Worm (Caenorhabditis elegans): ENCODE measurements around the gene str-8.

str-8 gene

DNA sequence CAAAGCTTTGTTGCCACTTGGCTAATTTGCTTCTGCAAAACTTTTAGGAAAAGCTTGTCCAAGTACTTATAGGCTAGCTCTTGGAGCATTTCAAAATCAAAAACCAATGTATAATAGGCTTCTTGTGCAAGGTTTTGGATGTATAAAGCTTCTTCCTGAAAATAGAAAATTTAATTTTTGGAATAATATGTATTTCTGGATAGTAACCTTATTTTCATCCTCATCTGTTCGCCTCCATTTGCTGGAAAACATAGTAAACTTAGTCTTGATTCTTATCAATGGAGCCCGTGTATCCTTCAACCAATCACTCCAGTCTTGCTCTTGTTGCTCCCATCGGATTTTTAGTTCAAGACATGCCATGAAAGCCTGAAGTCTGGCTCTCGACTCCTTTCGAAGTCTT lies 38.2 kb upstream of the str-8 start, which contains the start of gene Y6E2A.4:
Gene Y6E2A.4, minus strand, starts transcription at position 101 of the 400 bp plus-strand sequence.
- TF ChIP-seq pqm-1 (tag; optimal IDR thresholded peaks at IDR 0.05), result no peak
- TF ChIP-seq ztf-11 (tag; optimal IDR thresholded peaks at IDR 0.05), result no peak
- TF ChIP-seq alr-1 (tag; optimal IDR thresholded peaks at IDR 0.05; ENCODE audit: borderline replicate concordance), result no peak
- TF ChIP-seq mab-9 (GFP tag; IDR thresholded peaks at IDR 0.05), result no peak
- TF ChIP-seq C16A3.4 (tag; optimal IDR thresholded peaks at IDR 0.05), result no peak
- no peak for TF ChIP-seq unc-98 (GFP tag; IDR thresholded peaks at IDR 0.05)
- no peak for TF ChIP-seq tbx-2 (tag; optimal IDR thresholded peaks at IDR 0.05)
- TF ChIP-seq swsn-7 (tag; optimal IDR thresholded peaks at IDR 0.05), result no peak
- no peak for TF ChIP-seq ces-1 (GFP tag; optimal IDR thresholded peaks at IDR 0.05)
- TF ChIP-seq unc-62 (GFP tag; optimal IDR thresholded peaks at IDR 0.05), result no peak
- TF ChIP-seq zag-1 (tag; optimal IDR thresholded peaks at IDR 0.05), result no peak
- no peak for TF ChIP-seq snpc-4 (tag; optimal IDR thresholded peaks at IDR 0.05)
- no peak for TF ChIP-seq efl-1 (optimal IDR thresholded peaks at IDR 0.05)
- no peak for TF ChIP-seq efl-1 (GFP tag; optimal IDR thresholded peaks at IDR 0.05 in 1 of 2)
- TF ChIP-seq lin-15B (tag; optimal IDR thresholded peaks at IDR 0.05), result no peak
- TF ChIP-seq pag-3 (tag; optimal IDR thresholded peaks at IDR 0.05; ENCODE audit: borderline replicate concordance, insufficient read depth), result no peak
- TF ChIP-seq fkh-4 (tag; optimal IDR thresholded peaks at IDR 0.05; ENCODE audit: borderline replicate concordance), result no peak
- TF ChIP-seq lsy-2 (tag; optimal IDR thresholded peaks at IDR 0.05), result no peak
- TF ChIP-seq snu-23 (GFP tag; optimal IDR thresholded peaks at IDR 0.05), result no peak
- no peak for TF ChIP-seq skn-1 (tag; optimal IDR thresholded peaks at IDR 0.05)

DNA sequence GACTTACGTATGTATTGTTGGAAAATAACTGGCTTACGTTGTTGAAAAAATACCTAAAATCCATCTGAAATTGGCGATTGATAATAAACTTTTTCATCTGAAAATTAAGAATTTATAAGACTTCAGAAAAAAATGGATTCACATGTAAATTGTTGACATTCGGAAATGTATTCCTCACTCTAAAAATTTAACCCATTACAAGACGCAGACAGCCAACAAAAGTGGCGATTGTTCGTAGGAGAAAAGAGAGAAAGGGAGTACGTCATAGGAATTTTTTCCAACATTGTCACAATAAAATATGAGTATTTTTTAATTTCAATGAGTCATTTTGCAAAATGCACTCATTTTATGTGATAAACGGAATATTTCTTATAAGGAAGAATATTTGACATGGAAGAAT lies 36.3 kb upstream of the str-8 start, which contains the start of gene Y6E2A.5:
Gene Y6E2A.5, minus strand, starts transcription at position 101 of the 400 bp plus-strand sequence.
- no peak for TF ChIP-seq lin-35 (GFP tag; optimal IDR thresholded peaks at IDR 0.05)
- no peak for TF ChIP-seq sptf-1 (tag; optimal IDR thresholded peaks at IDR 0.05)
- TF ChIP-seq lin-14 (GFP tag; optimal IDR thresholded peaks at IDR 0.05), result no peak

DNA sequence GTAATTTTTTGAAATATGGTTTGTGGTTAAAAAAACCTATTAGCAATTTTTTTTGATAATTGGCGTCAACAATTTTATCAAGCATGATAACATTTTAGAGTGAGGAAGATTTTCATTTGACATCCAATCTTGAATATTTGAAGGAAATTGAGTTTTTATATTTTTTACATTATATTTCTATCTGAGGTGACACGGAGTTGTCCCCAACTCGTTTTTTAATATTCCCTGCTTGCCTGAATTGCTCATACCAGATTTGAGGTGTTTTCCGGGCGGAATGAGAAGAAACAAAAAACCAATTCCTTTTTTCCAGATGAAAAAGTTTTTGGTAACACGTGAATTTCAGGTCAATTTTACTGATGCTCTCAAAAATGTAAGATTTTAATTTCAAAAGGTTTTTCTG lies 35.3 kb upstream of the str-8 start, which contains the start of gene Y6E2A.7:
Gene Y6E2A.7, plus strand, starts transcription at position 301 of the 400 bp plus-strand sequence.
- TF ChIP-seq fkh-10 (GFP tag; optimal IDR thresholded peaks at IDR 0.05) (no peak), fos-1 (tag; optimal IDR thresholded peaks at IDR 0.05) (no peak), jun-1 (tag; optimal IDR thresholded peaks at IDR 0.05) (no peak), snpc-4 (tag; optimal IDR thresholded peaks at IDR 0.05) (no peak), mef-2 (tag; optimal IDR thresholded peaks at IDR 0.05) (no peak), ceh-63 (GFP tag; optimal IDR thresholded peaks at IDR 0.05) (no peak), skn-1 (tag; optimal IDR thresholded peaks at IDR 0.05) (no peak), irx-1 (tag; optimal IDR thresholded peaks at IDR 0.05) (no peak), ces-1 (GFP tag; optimal IDR thresholded peaks at IDR 0.05) (no peak), ceh-88 (GFP tag; IDR thresholded peaks at IDR 0.05) (no peak), unc-130 (tag; optimal IDR thresholded peaks at IDR 0.05) (no peak), nhr-28 (tag; optimal IDR thresholded peaks at IDR 0.05) (no peak), C04F5.9 (tag; optimal IDR thresholded peaks at IDR 0.05) (no peak), tlp-1 (tag; optimal IDR thresholded peaks at IDR 0.05) (no peak), Y116A8C.19 (tag; optimal IDR thresholded peaks at IDR 0.05; ENCODE audit: borderline replicate concordance) (no peak)

DNA sequence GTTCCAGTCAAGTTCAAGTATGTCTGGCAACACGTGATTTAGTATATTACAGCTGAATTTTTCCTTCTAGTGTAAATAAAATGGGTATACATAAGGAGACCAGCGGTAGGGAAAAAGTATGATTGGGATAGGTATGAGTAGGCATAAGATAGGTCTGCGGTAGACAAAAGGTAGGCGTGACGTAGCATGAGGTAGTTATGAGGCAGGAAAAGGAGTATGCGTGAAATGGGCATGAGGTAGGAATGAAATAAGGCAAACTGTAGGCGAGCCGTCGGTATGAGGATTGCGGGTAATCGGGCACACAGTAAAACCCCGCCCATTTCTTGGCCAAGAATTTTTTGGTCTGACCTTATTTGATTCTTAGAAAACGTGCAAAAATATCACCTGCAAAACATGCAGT lies 33.4 kb upstream of the str-8 start:
- TF ChIP-seq hlh-4 (tag; optimal IDR thresholded peaks at IDR 0.05) (peak; percentile 95), fkh-4 (tag; optimal IDR thresholded peaks at IDR 0.05; ENCODE audit: borderline replicate concordance) (no peak)

DNA sequence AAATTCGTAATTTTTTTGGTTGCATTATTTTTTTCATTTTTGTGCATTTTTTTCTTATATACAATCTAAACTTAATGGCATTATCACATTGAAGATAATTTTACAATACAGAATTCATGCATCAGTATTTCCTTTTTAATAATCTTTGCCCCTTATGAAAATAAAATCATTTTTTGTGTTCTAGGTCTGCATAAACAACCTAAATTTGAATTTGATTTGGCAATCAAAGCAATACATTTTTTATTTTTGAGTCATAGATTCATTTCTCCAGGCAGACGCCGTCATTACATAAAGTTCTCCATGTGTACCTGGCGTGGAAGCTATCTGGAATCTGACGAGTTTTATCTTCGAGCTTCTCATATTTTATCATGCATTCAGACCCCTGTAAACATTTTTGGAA lies 32.9 kb upstream of the str-8 start, which contains the start of gene srh-140:
Gene srh-140, plus strand, starts transcription at position 301 of the 400 bp plus-strand sequence.
- TF ChIP-seq egl-27 (tag; optimal IDR thresholded peaks at IDR 0.05), result no peak
- no peak for TF ChIP-seq hpl-2 (GFP tag; optimal IDR thresholded peaks at IDR 0.05)
- no peak for TF ChIP-seq nhr-47 (tag; optimal IDR thresholded peaks at IDR 0.05)
- no peak for TF ChIP-seq lin-13 (GFP tag; optimal IDR thresholded peaks at IDR 0.05)
- TF ChIP-seq ets-5 (GFP tag; IDR thresholded peaks at IDR 0.05), result no peak
- TF ChIP-seq F16B12.6 (tag; optimal IDR thresholded peaks at IDR 0.05), result no peak
- no peak for TF ChIP-seq elt-2 (tag; optimal IDR thresholded peaks at IDR 0.05)
- no peak for TF ChIP-seq lin-35 (GFP tag; optimal IDR thresholded peaks at IDR 0.05)
- TF ChIP-seq efl-1 (optimal IDR thresholded peaks at IDR 0.05), result no peak
- TF ChIP-seq efl-1 (GFP tag; optimal IDR thresholded peaks at IDR 0.05 in 1 of 2), result no peak

Data from whole organism, L1 larva.